Fruit fly (Drosophila melanogaster) whole organism, embryonic: ENCODE data around the gene CG15403.
A peak's percentile ranks its signal among the peaks of the same experiment; 100 is the strongest.

ENCODE experiments used
- Ada2b ChIP-seq: fragments of 200-800 bp; sonication (Bioruptor generic); IDR thresholded peaks from 2 replicates; pipeline ENCODE4 v1.3.6; 2022; ENCODE audit warnings: missing biosample characterization, missing genetic modification characterization
- Atf3 ChIP-seq: fragments of 200-800 bp; sonication (Bioruptor generic); optimal IDR thresholded peaks from 3 replicates; lab custom pipeline; 2016; ENCODE audit warnings: missing biosample characterization, missing genetic modification characterization
- Awh ChIP-seq: fragments of 200-800 bp; sonication (Bioruptor generic); IDR thresholded peaks from 2 replicates; pipeline ENCODE4, ENCODE4 v1.3.6; 2022; ENCODE audit warnings: missing biosample characterization, missing genetic modification characterization
- CG10147 ChIP-seq: fragments of 200-800 bp; sonication (Bioruptor generic); optimal IDR thresholded peaks from 2 replicates; lab custom pipeline; 2019; ENCODE audit warnings: missing biosample characterization, mild to moderate bottlenecking, missing genetic modification characterization, moderate library complexity
- CG11504 ChIP-seq: fragments of 200-800 bp; sonication (Bioruptor generic); optimal IDR thresholded peaks from 3 replicates; lab custom pipeline; 2019; ENCODE audit warnings: missing biosample characterization, mild to moderate bottlenecking, missing genetic modification characterization, moderate library complexity
- CG11560 ChIP-seq: fragments of 200-800 bp; sonication (Bioruptor generic); IDR thresholded peaks from 3 replicates; pipeline ENCODE4 v1.3.6; 2022; ENCODE audit warnings: missing biosample characterization, missing genetic modification characterization
- CG13287 ChIP-seq: fragments of 200-800 bp; sonication (Bioruptor generic); IDR thresholded peaks from 2 replicates; pipeline ENCODE4 v1.3.6; 2022; ENCODE audit warnings: missing biosample characterization, missing genetic modification characterization; ENCODE audit not compliant: partially characterized antibody
- CG1603 ChIP-seq: fragments of 200-800 bp; sonication (Bioruptor generic); optimal IDR thresholded peaks from 2 replicates; lab custom pipeline; 2019; ENCODE audit warnings: missing biosample characterization, mild to moderate bottlenecking, missing genetic modification characterization, moderate library complexity
- CG17328 ChIP-seq: fragments of 200-800 bp; sonication (Bioruptor generic); IDR thresholded peaks from 2 replicates; pipeline ENCODE4 v1.3.6; 2022; ENCODE audit warnings: missing biosample characterization, missing genetic modification characterization
- CG18599 ChIP-seq: fragments of 200-800 bp; sonication (Bioruptor generic); optimal IDR thresholded peaks from 3 replicates; lab custom pipeline; 2017; ENCODE audit warnings: missing biosample characterization, missing genetic modification characterization, mild to moderate bottlenecking, moderate library complexity, missing genetic modification reagents
- CG32767 ChIP-seq: fragments of 200-800 bp; sonication (Bioruptor generic); IDR thresholded peaks from 2 replicates; pipeline ENCODE4 v1.3.6; 2022; ENCODE audit warnings: missing biosample characterization, missing genetic modification characterization
- CG3281 ChIP-seq: fragments of 200-800 bp; sonication (Bioruptor generic); optimal IDR thresholded peaks from 3 replicates; lab custom pipeline; 2017; ENCODE audit warnings: missing biosample characterization, mild to moderate bottlenecking, missing genetic modification characterization
- CG3847 ChIP-seq: fragments of 200-800 bp; sonication (Bioruptor generic); IDR thresholded peaks from 2 replicates; pipeline ENCODE4 v1.3.6; 2022; ENCODE audit warnings: missing biosample characterization, missing genetic modification characterization
- CG4424 ChIP-seq: fragments of 200-800 bp; sonication (Bioruptor generic); optimal IDR thresholded peaks from 3 replicates; lab custom pipeline; 2016; ENCODE audit warnings: missing biosample characterization, missing genetic modification characterization
- CG4617 ChIP-seq: fragments of 200-800 bp; sonication (Bioruptor generic); optimal IDR thresholded peaks from 3 replicates; lab custom pipeline; 2016; ENCODE audit warnings: missing biosample characterization, missing genetic modification characterization, borderline replicate concordance
- CG6689 ChIP-seq: fragments of 200-800 bp; sonication (Bioruptor generic); IDR thresholded peaks from 2 replicates; pipeline ENCODE4 v1.3.6; 2022; ENCODE audit warnings: missing biosample characterization, missing genetic modification characterization
- CG7839 ChIP-seq: fragments of 200-800 bp; sonication (Bioruptor generic); optimal IDR thresholded peaks from 3 replicates; lab custom pipeline; 2018; ENCODE audit warnings: missing biosample characterization, mild to moderate bottlenecking, missing genetic modification characterization, moderate library complexity
- CG7963 ChIP-seq: fragments of 200-800 bp; sonication (Bioruptor generic); IDR thresholded peaks from 3 replicates; pipeline ENCODE4 v1.3.6; 2022; ENCODE audit warnings: missing biosample characterization, missing genetic modification characterization; ENCODE audit not compliant: partially characterized antibody
- CG8765 ChIP-seq: fragments of 200-800 bp; sonication (Bioruptor generic); IDR thresholded peaks from 2 replicates; pipeline ENCODE4 v1.3.6; 2022; ENCODE audit warnings: missing biosample characterization, missing genetic modification characterization
- GATAe ChIP-seq: fragments of 200-800 bp; sonication (Bioruptor generic); conservative IDR thresholded peaks from 2 replicates; pipeline ENCODE4 v1.3.6; 2022; ENCODE audit warnings: missing biosample characterization, missing genetic modification characterization
- Gsc ChIP-seq: fragments of 200-800 bp; sonication (Bioruptor generic); IDR thresholded peaks from 2 replicates; pipeline ENCODE4 v1.3.6; 2022; ENCODE audit warnings: missing biosample characterization, missing genetic modification characterization
- HHEX ChIP-seq: fragments of 200-800 bp; sonication (Bioruptor generic); optimal IDR thresholded peaks from 3 replicates; lab custom pipeline; 2017; ENCODE audit warnings: missing biosample characterization, mild to moderate bottlenecking, missing genetic modification characterization, missing genetic modification reagents
- HmgZ ChIP-seq: fragments of 200-800 bp; sonication (Bioruptor generic); optimal IDR thresholded peaks from 2 replicates; lab custom pipeline; 2018; ENCODE audit warnings: missing biosample characterization, mild to moderate bottlenecking, missing genetic modification characterization
- Max ChIP-seq: fragments of 200-800 bp; sonication (Bioruptor generic); optimal IDR thresholded peaks from 2 replicates; lab custom pipeline; 2016; ENCODE audit warnings: missing biosample characterization, mild to moderate bottlenecking, missing genetic modification characterization
- Mes4 ChIP-seq: fragments of 200-800 bp; sonication (Bioruptor generic); optimal IDR thresholded peaks from 2 replicates; lab custom pipeline; 2016; ENCODE audit warnings: missing biosample characterization, missing genetic modification characterization
- Myb ChIP-seq: fragments of 200-800 bp; sonication (Bioruptor generic); optimal IDR thresholded peaks from 2 replicates; lab custom pipeline; 2016; ENCODE audit warnings: missing biosample characterization, missing genetic modification characterization
- Nf-YC ChIP-seq: fragments of 200-800 bp; optimal IDR thresholded peaks from 3 replicates; lab custom pipeline; 2019; ENCODE audit warnings: missing biosample characterization, mild to moderate bottlenecking, missing genetic modification characterization, moderate library complexity
- Oli ChIP-seq: fragments of 200-800 bp; sonication (Bioruptor generic); optimal IDR thresholded peaks from 2 replicates; lab custom pipeline; 2018; ENCODE audit warnings: missing biosample characterization, mild to moderate bottlenecking, missing genetic modification characterization, moderate library complexity
- Optix ChIP-seq: fragments of 200-800 bp; sonication (Bioruptor generic); IDR thresholded peaks from 3 replicates; pipeline ENCODE4 v1.3.6; 2022; ENCODE audit warnings: missing biosample characterization, missing genetic modification characterization
- Ptx1 ChIP-seq: fragments of 200-800 bp; sonication (Bioruptor generic); IDR thresholded peaks from 2 replicates; pipeline ENCODE4 v1.3.6; 2022; ENCODE audit warnings: missing biosample characterization, missing genetic modification characterization
- Rfx ChIP-seq: fragments of 200-800 bp; sonication (Bioruptor generic); IDR thresholded peaks from 2 replicates; pipeline ENCODE4 v1.3.6; 2022; ENCODE audit warnings: missing biosample characterization, missing genetic modification characterization
- Rx ChIP-seq: fragments of 200-800 bp; sonication (Bioruptor generic); IDR thresholded peaks from 2 replicates; pipeline ENCODE4 v1.3.6; 2022; ENCODE audit warnings: missing biosample characterization, missing genetic modification characterization
- Ssrp ChIP-seq: fragments of 200-800 bp; sonication (Bioruptor generic); optimal IDR thresholded peaks from 2 replicates; lab custom pipeline; 2018; ENCODE audit warnings: missing biosample characterization, mild to moderate bottlenecking, missing genetic modification characterization, moderate library complexity
- Xbp1 ChIP-seq: fragments of 200-800 bp; sonication (Bioruptor generic); optimal IDR thresholded peaks from 3 replicates; lab custom pipeline; 2016; ENCODE audit warnings: missing biosample characterization, mild to moderate bottlenecking, missing genetic modification characterization
- YL-1 ChIP-seq: fragments of 200-800 bp; sonication (Bioruptor generic); optimal IDR thresholded peaks from 3 replicates; lab custom pipeline; 2017; ENCODE audit warnings: missing biosample characterization, mild to moderate bottlenecking, missing genetic modification characterization
- dati ChIP-seq: fragments of 200-800 bp; sonication (Bioruptor generic); IDR thresholded peaks from 2 replicates; pipeline ENCODE4 v1.3.6; 2022; ENCODE audit warnings: missing biosample characterization, missing genetic modification characterization
- dm ChIP-seq: fragments of 200-800 bp; sonication (Bioruptor generic); optimal IDR thresholded peaks from 3 replicates; lab custom pipeline; 2016; ENCODE audit warnings: missing biosample characterization, missing genetic modification characterization
- dysf ChIP-seq: fragments of 200-800 bp; sonication (Bioruptor generic); IDR thresholded peaks from 3 replicates; pipeline ENCODE4 v1.3.6; 2022; ENCODE audit warnings: missing biosample characterization, missing genetic modification characterization
- grau ChIP-seq: fragments of 200-800 bp; optimal IDR thresholded peaks from 3 replicates; lab custom pipeline; 2019; ENCODE audit warnings: missing biosample characterization, mild to moderate bottlenecking, missing genetic modification characterization, moderate library complexity
- gro ChIP-seq: fragments of 200-800 bp; sonication (Bioruptor generic); optimal IDR thresholded peaks from 2 replicates; lab custom pipeline; 2016; ENCODE audit warnings: missing biosample characterization, missing genetic modification characterization
- ham ChIP-seq: fragments of 200-800 bp; sonication (Bioruptor generic); IDR thresholded peaks from 2 replicates; pipeline ENCODE4 v1.3.6; 2022; ENCODE audit warnings: missing biosample characterization, missing genetic modification characterization
- kay ChIP-seq: fragments of 200-800 bp; sonication (Bioruptor generic); optimal IDR thresholded peaks from 2 replicates; lab custom pipeline; 2016; ENCODE audit warnings: missing biosample characterization, missing genetic modification characterization
- lab ChIP-seq: fragments of 200-800 bp; sonication (Bioruptor generic); optimal IDR thresholded peaks from 3 replicates; lab custom pipeline; 2017; ENCODE audit warnings: missing biosample characterization, missing genetic modification characterization, mild to moderate bottlenecking, moderate library complexity, missing genetic modification reagents
- lilli ChIP-seq: fragments of 200-800 bp; sonication (Bioruptor generic); optimal IDR thresholded peaks from 3 replicates; lab custom pipeline; 2016; ENCODE audit warnings: missing biosample characterization, missing genetic modification characterization
- lmd ChIP-seq: fragments of 200-800 bp; sonication (Bioruptor generic); IDR thresholded peaks from 2 replicates; pipeline ENCODE4 v1.3.6; 2022; ENCODE audit warnings: missing biosample characterization, missing genetic modification characterization
- mam ChIP-seq: fragments of 200-800 bp; sonication (Bioruptor generic); optimal IDR thresholded peaks from 3 replicates; lab custom pipeline; 2016; ENCODE audit warnings: missing biosample characterization, missing genetic modification characterization
- oc ChIP-seq: fragments of 200-800 bp; sonication (Bioruptor generic); optimal IDR thresholded peaks from 2 replicates; lab custom pipeline; 2018; ENCODE audit warnings: missing biosample characterization, mild to moderate bottlenecking, missing genetic modification characterization, moderate library complexity
- salm ChIP-seq: fragments of 200-800 bp; sonication (Bioruptor generic); optimal IDR thresholded peaks from 2 replicates; lab custom pipeline; 2018; ENCODE audit warnings: missing biosample characterization, mild to moderate bottlenecking, missing genetic modification characterization
- schlank ChIP-seq: fragments of 200-800 bp; sonication (Bioruptor generic); optimal IDR thresholded peaks from 2 replicates; lab custom pipeline; 2018; ENCODE audit warnings: missing biosample characterization, mild to moderate bottlenecking, missing genetic modification characterization
- slp2 ChIP-seq: fragments of 200-800 bp; sonication (Bioruptor generic); optimal IDR thresholded peaks from 2 replicates; lab custom pipeline; 2016; ENCODE audit warnings: missing biosample characterization, missing genetic modification characterization
- tgo ChIP-seq: fragments of 200-800 bp; sonication (Bioruptor generic); IDR thresholded peaks from 3 replicates; pipeline ENCODE4 v1.3.6; 2022; ENCODE audit warnings: missing biosample characterization, missing genetic modification characterization
- wor ChIP-seq: fragments of 200-800 bp; sonication (Bioruptor generic); IDR thresholded peaks from 2 replicates; pipeline ENCODE4 v1.3.6; 2022; ENCODE audit warnings: missing biosample characterization, missing genetic modification characterization

CG15403 gene

DNA sequence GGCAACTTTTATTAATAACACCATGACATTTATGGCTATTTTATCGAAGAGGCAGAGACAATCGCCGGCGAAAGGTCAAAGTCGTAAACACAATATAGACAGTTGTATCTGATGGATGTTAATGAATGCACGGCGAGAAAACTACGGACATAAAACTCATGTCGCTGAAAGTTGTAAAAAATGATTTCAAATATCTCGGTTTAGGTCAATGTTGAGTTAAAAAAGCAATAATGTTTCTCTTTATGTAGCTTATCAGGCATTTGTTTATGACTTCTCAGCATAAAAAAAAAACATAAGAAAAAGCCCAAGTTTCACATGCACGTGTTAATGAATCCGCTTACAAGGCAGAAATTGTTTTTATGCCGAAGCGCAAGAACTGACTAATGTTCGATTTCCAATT is 7.1 kb upstream of the CG15403 start (continued):
- TF ChIP-seq CG32767 (no peak), CG13287 (GFP tag; lab: Robert Waterston, UW) (no peak), dm (no peak), wor (GFP tag; lab: Robert Waterston, UW) (no peak), Rfx (GFP tag; lab: Robert Waterston, UW) (no peak), tgo (GFP tag; lab: Robert Waterston, UW) (no peak), slp2 (GFP tag; lab: Kevin White, UChicago) (no peak), Nf-YC (tag; lab: Kevin White, UChicago) (no peak), kay (no peak), lilli (no peak), CG11504 (tag; lab: Kevin White, UChicago) (peak; percentile 12), lmd (GFP tag; lab: Robert Waterston, UW) (no peak), oc (tag; lab: Kevin White, UChicago) (no peak), CG4617 (GFP tag; lab: Kevin White, UChicago) (no peak), schlank (tag; lab: Kevin White, UChicago) (no peak), CG11560 (tag; lab: Robert Waterston, UW) (no peak), CG3847 (GFP tag; lab: Robert Waterston, UW) (peak; percentile 20; the same call in 1 of the 2 replicates), CG8765 (GFP tag; lab: Robert Waterston, UW) (no peak), mam (GFP tag; lab: Kevin White, UChicago) (no peak), Rx (GFP tag; lab: Robert Waterston, UW) (peak; percentile 20; the same call in 1 of the 2 replicates), CG4424 (no peak), Atf3 (GFP tag; lab: Kevin White, UChicago) (no peak), Optix (GFP tag; lab: Robert Waterston, UW) (no peak), grau (tag; lab: Kevin White, UChicago) (no peak), CG7963 (GFP tag; lab: Robert Waterston, UW) (no peak), CG6689 (GFP tag; lab: Robert Waterston, UW) (no peak), Gsc (GFP tag; lab: Robert Waterston, UW) (no peak), salm (no peak), Myb (GFP tag; lab: Kevin White, UChicago) (no peak), CG10147 (GFP tag; lab: Kevin White, UChicago) (no peak), HmgZ (no peak), CG17328 (GFP tag; lab: Robert Waterston, UW) (0 out of 2 replicates have a peak, but pooled peaks have one; percentile 8), Max (no peak), Awh (peak; percentile 9; the same call in 1 of the 2 replicates), gro (GFP tag; lab: Kevin White, UChicago) (no peak), ham (GFP tag; lab: Robert Waterston, UW) (no peak), dati (no peak), Ada2b (GFP tag; lab: Robert Waterston, UW) (0 out of 2 replicates have a peak, but pooled peaks have one; percentile 7), Mes4 (GFP tag; lab: Kevin White, UChicago) (no peak), dysf (GFP tag; lab: Robert Waterston, UW) (peak; percentile 53; the same call in 1 of the 3 replicates), GATAe (GFP tag; lab: Robert Waterston, UW) (0 out of 2 replicates have a peak, but pooled peaks have one; percentile 20), CG1603 (tag; lab: Kevin White, UChicago) (no peak), HHEX (GFP tag; lab: Kevin White, UChicago) (no peak), lab (GFP tag; lab: Kevin White, UChicago) (no peak), Ssrp (no peak), YL-1 (no peak), Ptx1 (GFP tag; lab: Robert Waterston, UW) (no peak), CG7839 (peak; percentile 17), CG3281 (GFP tag; lab: Kevin White, UChicago) (no peak), Xbp1 (GFP tag; lab: Kevin White, UChicago) (no peak), Oli (no peak), CG18599 (GFP tag; lab: Kevin White, UChicago) (no peak)
